Fruit fly (Drosophila melanogaster) whole organism, embryonic: ENCODE data around the gene IntS6.
A peak's percentile ranks its signal among the peaks of the same experiment; 100 is the strongest.

ENCODE experiments used
- Atf6 ChIP-seq: fragments of 200-800 bp; sonication (Bioruptor generic); IDR thresholded peaks from 2 replicates; pipeline ENCODE4 v1.3.6; 2022; ENCODE audit warnings: missing biosample characterization, missing genetic modification characterization
- Awh ChIP-seq: fragments of 200-800 bp; sonication (Bioruptor generic); IDR thresholded peaks from 2 replicates; pipeline ENCODE4, ENCODE4 v1.3.6; 2022; ENCODE audit warnings: missing biosample characterization, missing genetic modification characterization
- B-H1 ChIP-seq: fragments of 200-800 bp; sonication (Bioruptor generic); IDR thresholded peaks from 3 replicates; pipeline ENCODE4 v1.3.6; 2022; ENCODE audit warnings: missing biosample characterization, missing genetic modification characterization
- CG1024 ChIP-seq: fragments of 200-800 bp; sonication (Bioruptor generic); IDR thresholded peaks from 2 replicates; pipeline ENCODE4 v1.3.6; 2022; ENCODE audit warnings: missing biosample characterization, missing genetic modification characterization
- CG10431 ChIP-seq: fragments of 200-800 bp; sonication (Bioruptor generic); optimal IDR thresholded peaks from 3 replicates; lab custom pipeline; 2018; ENCODE audit warnings: missing biosample characterization, mild to moderate bottlenecking, missing genetic modification characterization
- CG10565 ChIP-seq: fragments of 200-800 bp; sonication (Bioruptor generic); optimal IDR thresholded peaks from 3 replicates; lab custom pipeline; 2016; ENCODE audit warnings: missing biosample characterization, mild to moderate bottlenecking, missing genetic modification characterization
- CG10654 ChIP-seq: fragments of 200-800 bp; sonication (Bioruptor generic); optimal IDR thresholded peaks from 2 replicates; lab custom pipeline; 2016; ENCODE audit warnings: missing biosample characterization, missing genetic modification characterization
- CG11456 ChIP-seq: fragments of 200-800 bp; sonication (Bioruptor generic); IDR thresholded peaks from 3 replicates; pipeline ENCODE4 v1.3.6; 2022; ENCODE audit warnings: missing biosample characterization, missing genetic modification characterization
- CG14441 ChIP-seq: fragments of 200-800 bp; sonication (Bioruptor generic); IDR thresholded peaks from 2 replicates; pipeline ENCODE4 v1.3.6; 2022; ENCODE audit warnings: missing biosample characterization, missing genetic modification characterization
- CG14965 ChIP-seq: fragments of 200-800 bp; sonication (Bioruptor generic); optimal IDR thresholded peaks from 2 replicates; lab custom pipeline; 2016; ENCODE audit warnings: missing biosample characterization, missing genetic modification characterization, borderline replicate concordance
- CG15073 ChIP-seq: fragments of 200-800 bp; sonication (Bioruptor generic); optimal IDR thresholded peaks from 2 replicates; lab custom pipeline; 2016; ENCODE audit warnings: missing biosample characterization, missing genetic modification characterization
- CG15601 ChIP-seq: fragments of 200-800 bp; sonication (Bioruptor generic); optimal IDR thresholded peaks from 3 replicates; lab custom pipeline; 2019; ENCODE audit warnings: missing biosample characterization, mild to moderate bottlenecking, missing genetic modification characterization, moderate library complexity
- CG15696 ChIP-seq: fragments of 200-800 bp; sonication (Bioruptor generic); optimal IDR thresholded peaks from 2 replicates; lab custom pipeline; 2019; ENCODE audit warnings: missing biosample characterization, mild to moderate bottlenecking, missing genetic modification characterization, moderate library complexity
- CG17328 ChIP-seq: fragments of 200-800 bp; sonication (Bioruptor generic); IDR thresholded peaks from 2 replicates; pipeline ENCODE4 v1.3.6; 2022; ENCODE audit warnings: missing biosample characterization, missing genetic modification characterization
- CG3163 ChIP-seq: fragments of 200-800 bp; sonication (Bioruptor generic); optimal IDR thresholded peaks from 3 replicates; lab custom pipeline; 2016; ENCODE audit warnings: missing biosample characterization, missing genetic modification characterization
- CG32772 ChIP-seq: fragments of 200-800 bp; sonication (Bioruptor generic); IDR thresholded peaks from 2 replicates; pipeline ENCODE4 v1.3.6; 2022; ENCODE audit warnings: missing biosample characterization, missing genetic modification characterization
- CG3281 ChIP-seq: fragments of 200-800 bp; sonication (Bioruptor generic); optimal IDR thresholded peaks from 3 replicates; lab custom pipeline; 2017; ENCODE audit warnings: missing biosample characterization, mild to moderate bottlenecking, missing genetic modification characterization
- CG7271 ChIP-seq: fragments of 200-800 bp; sonication (Bioruptor generic); optimal IDR thresholded peaks from 2 replicates; lab custom pipeline; 2018; ENCODE audit warnings: missing biosample characterization, mild to moderate bottlenecking, missing genetic modification characterization, moderate library complexity
- CG7556 ChIP-seq: fragments of 200-800 bp; sonication (Bioruptor generic); optimal IDR thresholded peaks from 2 replicates; lab custom pipeline; 2017; ENCODE audit warnings: missing biosample characterization, mild to moderate bottlenecking, missing genetic modification characterization
- CG8765 ChIP-seq: fragments of 200-800 bp; sonication (Bioruptor generic); IDR thresholded peaks from 2 replicates; pipeline ENCODE4 v1.3.6; 2022; ENCODE audit warnings: missing biosample characterization, missing genetic modification characterization
- CrebB ChIP-seq: fragments of 200-800 bp; sonication (Bioruptor generic); optimal IDR thresholded peaks from 3 replicates; lab custom pipeline; 2018; ENCODE audit warnings: missing biosample characterization, mild to moderate bottlenecking, missing genetic modification characterization
- D ChIP-seq, 2 experiments: fragments of 200-800 bp in 1 of 2; fragments of >200 bp in 1 of 2; sonication (Bioruptor generic) in 1 of 2; optimal IDR thresholded peaks; 2 replicates in 1 of 2; 3 replicates in 1 of 2; lab custom pipeline; 2017; ENCODE audit warnings: mild to moderate bottlenecking in 1 of 2, missing biosample characterization in 1 of 2, missing genetic modification characterization in 1 of 2, missing genetic modification reagents in 1 of 2
- Deaf1 ChIP-seq: fragments of 200-800 bp; optimal IDR thresholded peaks from 3 replicates; lab custom pipeline; 2019; ENCODE audit warnings: missing biosample characterization, mild to moderate bottlenecking, missing genetic modification characterization, moderate library complexity
- ERR ChIP-seq: fragments of 200-800 bp; sonication (Bioruptor generic); optimal IDR thresholded peaks from 2 replicates; lab custom pipeline; 2016; ENCODE audit warnings: missing biosample characterization, missing genetic modification characterization
- Ets65A ChIP-seq: fragments of 200-800 bp; sonication (Bioruptor generic); peaks from one replicate; lab custom pipeline; 2016; ENCODE audit warnings: missing biosample characterization, missing genetic modification characterization
- HHEX ChIP-seq: fragments of 200-800 bp; sonication (Bioruptor generic); optimal IDR thresholded peaks from 3 replicates; lab custom pipeline; 2017; ENCODE audit warnings: missing biosample characterization, mild to moderate bottlenecking, missing genetic modification characterization, missing genetic modification reagents
- Hmx ChIP-seq: fragments of 200-800 bp; sonication (Bioruptor generic); optimal IDR thresholded peaks from 2 replicates; lab custom pipeline; 2016; ENCODE audit warnings: missing biosample characterization, missing genetic modification characterization
- Kr ChIP-seq: fragments of 200-800 bp; sonication (Bioruptor generic); optimal IDR thresholded peaks from 2 replicates; lab custom pipeline; 2017; ENCODE audit warnings: missing biosample characterization, mild to moderate bottlenecking, missing genetic modification characterization
- Mrtf ChIP-seq: fragments of 200-800 bp; sonication (Bioruptor generic); IDR thresholded peaks from 3 replicates; pipeline ENCODE4 v1.3.6; 2022; ENCODE audit warnings: missing biosample characterization, missing genetic modification characterization
- NC2α ChIP-seq: fragments of 200-800 bp; sonication (Bioruptor generic); optimal IDR thresholded peaks from 2 replicates; lab custom pipeline; 2016; ENCODE audit warnings: missing biosample characterization, missing genetic modification characterization
- bcd ChIP-seq: fragments of 200-800 bp; sonication (Bioruptor generic); optimal IDR thresholded peaks from 2 replicates; lab custom pipeline; 2017; ENCODE audit warnings: missing biosample characterization, mild to moderate bottlenecking, missing genetic modification characterization
- cas ChIP-seq: fragments of 200-800 bp; sonication (Bioruptor generic); IDR thresholded peaks from 2 replicates; pipeline ENCODE4 v1.3.6; 2022; ENCODE audit warnings: missing biosample characterization, missing genetic modification characterization
- dimm ChIP-seq: fragments of 200-800 bp; sonication (Bioruptor generic); IDR thresholded peaks from 2 replicates; pipeline ENCODE4 v1.3.6; 2022; ENCODE audit warnings: missing biosample characterization, missing genetic modification characterization
- disco-r ChIP-seq: fragments of 200-800 bp; sonication (Bioruptor generic); optimal IDR thresholded peaks from 2 replicates; lab custom pipeline; 2016; ENCODE audit warnings: missing biosample characterization, missing genetic modification characterization
- dmrt99B ChIP-seq: fragments of 200-800 bp; sonication (Bioruptor generic); optimal IDR thresholded peaks from 2 replicates; lab custom pipeline; 2018; ENCODE audit warnings: missing biosample characterization, mild to moderate bottlenecking, missing genetic modification characterization, moderate library complexity
- eve ChIP-seq, 2 experiments: fragments of >200 bp; optimal IDR thresholded peaks; 2 replicates each; lab custom pipeline; 2017; ENCODE audit warnings: missing biosample characterization in 2 of 2, missing genetic modification characterization in 2 of 2
- fd102C ChIP-seq: fragments of 200-800 bp; sonication (Bioruptor generic); optimal IDR thresholded peaks from 2 replicates; lab custom pipeline; 2018; ENCODE audit warnings: missing biosample characterization, mild to moderate bottlenecking, missing genetic modification characterization, moderate library complexity
- gem ChIP-seq: fragments of 200-800 bp; sonication (Bioruptor generic); optimal IDR thresholded peaks from 2 replicates; lab custom pipeline; 2019; ENCODE audit warnings: missing biosample characterization, mild to moderate bottlenecking, missing genetic modification characterization, moderate library complexity
- gro ChIP-seq: fragments of 200-800 bp; sonication (Bioruptor generic); optimal IDR thresholded peaks from 2 replicates; lab custom pipeline; 2016; ENCODE audit warnings: missing biosample characterization, missing genetic modification characterization
- jigr1 ChIP-seq: fragments of 200-800 bp; sonication (Bioruptor generic); IDR thresholded peaks from 3 replicates; pipeline ENCODE4 v1.3.6; 2022; ENCODE audit warnings: missing biosample characterization, missing genetic modification characterization
- maf-S ChIP-seq: fragments of 200-800 bp; sonication (Bioruptor generic); optimal IDR thresholded peaks from 2 replicates; lab custom pipeline; 2016; ENCODE audit warnings: missing biosample characterization, missing genetic modification characterization
- p53 ChIP-seq: fragments of 200-800 bp; sonication (Bioruptor generic); optimal IDR thresholded peaks from 2 replicates; lab custom pipeline; 2016; ENCODE audit warnings: missing biosample characterization, missing genetic modification characterization
- pnt ChIP-seq: fragments of 200-800 bp; sonication (Bioruptor generic); optimal IDR thresholded peaks from 3 replicates; lab custom pipeline; 2016; ENCODE audit warnings: missing biosample characterization, missing genetic modification characterization
- pzg ChIP-seq: fragments of 200-800 bp; sonication (Bioruptor generic); optimal IDR thresholded peaks from 3 replicates; lab custom pipeline; 2018; ENCODE audit warnings: missing biosample characterization, mild to moderate bottlenecking, missing genetic modification characterization, moderate library complexity
- repo ChIP-seq: fragments of 200-800 bp; sonication (Bioruptor generic); optimal IDR thresholded peaks from 2 replicates; lab custom pipeline; 2016; ENCODE audit warnings: missing biosample characterization, missing genetic modification characterization
- ro ChIP-seq: fragments of 200-800 bp; sonication (Bioruptor generic); IDR thresholded peaks from 2 replicates; pipeline ENCODE4 v1.3.6; 2022; ENCODE audit warnings: missing biosample characterization, missing genetic modification characterization
- salm ChIP-seq: fragments of 200-800 bp; sonication (Bioruptor generic); optimal IDR thresholded peaks from 2 replicates; lab custom pipeline; 2018; ENCODE audit warnings: missing biosample characterization, mild to moderate bottlenecking, missing genetic modification characterization
- stc ChIP-seq: fragments of 200-800 bp; sonication (Bioruptor generic); IDR thresholded peaks from 2 replicates; pipeline ENCODE4 v1.3.6; 2022; ENCODE audit warnings: missing biosample characterization, missing genetic modification characterization
- trem ChIP-seq: fragments of 200-800 bp; optimal IDR thresholded peaks from 3 replicates; lab custom pipeline; 2019; ENCODE audit warnings: missing biosample characterization, mild to moderate bottlenecking, missing genetic modification characterization, moderate library complexity
- tx ChIP-seq: fragments of 200-800 bp; sonication (Bioruptor generic); optimal IDR thresholded peaks from 2 replicates; lab custom pipeline; 2016; ENCODE audit warnings: missing biosample characterization, missing genetic modification characterization
- vfl ChIP-seq: fragments of 200-800 bp; sonication (Bioruptor generic); optimal IDR thresholded peaks from 2 replicates; lab custom pipeline; 2016; ENCODE audit warnings: missing biosample characterization, missing genetic modification characterization
- wor ChIP-seq: fragments of 200-800 bp; sonication (Bioruptor generic); IDR thresholded peaks from 2 replicates; pipeline ENCODE4 v1.3.6; 2022; ENCODE audit warnings: missing biosample characterization, missing genetic modification characterization

Gene IntS6

DNA sequence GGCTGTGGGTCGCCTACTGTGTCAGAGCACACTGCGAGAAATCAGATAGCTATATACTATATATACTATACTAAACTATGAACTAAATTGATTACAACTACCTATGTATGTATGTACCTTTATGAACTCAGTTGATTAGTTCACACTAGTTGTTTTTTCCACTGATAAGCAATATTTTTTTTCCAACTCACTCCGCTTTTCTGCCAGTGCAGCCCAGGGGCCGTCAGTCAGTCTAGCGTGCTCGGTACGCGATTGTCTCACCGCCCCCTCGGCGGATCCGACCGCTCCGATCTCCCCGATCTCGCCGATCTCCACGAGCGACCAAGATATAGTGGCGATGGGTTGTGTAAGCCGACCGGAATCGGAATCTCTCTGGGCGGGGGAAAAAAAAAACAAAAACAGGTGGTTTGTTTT, 41.1 kb downstream of the IntS6 start (continued):
- TF ChIP-seq ERR (GFP tag; lab: Kevin White, UChicago) = no peak
- TF ChIP-seq Hmx (GFP tag; lab: Kevin White, UChicago) = peak; percentile 41
- peak; percentile 88 for TF ChIP-seq CG3281 (GFP tag; lab: Kevin White, UChicago)
- peak; percentile 81 for TF ChIP-seq gro (GFP tag; lab: Kevin White, UChicago)
- TF ChIP-seq CG7271 (tag; lab: Kevin White, UChicago) = peak; percentile 2
- peak; percentile 30 for TF ChIP-seq disco-r
- TF ChIP-seq B-H1 (GFP tag; lab: Robert Waterston, UW) = peak; percentile 89
- peak; percentile 47 for TF ChIP-seq CG8765
- TF ChIP-seq CG10565 = no peak
- peak; percentile 71 for TF ChIP-seq pnt (GFP tag; lab: Kevin White, UChicago)
- TF ChIP-seq CG10431 (GFP tag; lab: Kevin White, UChicago) = no peak
- peak; percentile 42 for TF ChIP-seq maf-S (GFP tag; lab: Kevin White, UChicago)
- no peak for TF ChIP-seq CG14965
- TF ChIP-seq CG15073 (GFP tag; lab: Kevin White, UChicago) = no peak
- no peak for TF ChIP-seq Kr (GFP tag; lab: Kevin White, UChicago)
- peak; percentile 71 for TF ChIP-seq salm (tag; lab: Kevin White, UChicago)
- TF ChIP-seq ro (GFP tag; lab: Robert Waterston, UW) = peak; percentile 80
- peak; percentile 92 for TF ChIP-seq CG11456 (GFP tag; lab: Robert Waterston, UW)
- peak; percentile 90 for TF ChIP-seq CG32772 (GFP tag; lab: Robert Waterston, UW)
- no peak for TF ChIP-seq D (optimal IDR thresholded peaks at IDR 0.05; lab: Kevin White, UChicago)
- TF ChIP-seq D (GFP tag; optimal IDR thresholded peaks at IDR 0.05; lab: Kevin White, UChicago) = peak; percentile 70
- peak; percentile 88 for TF ChIP-seq stc (GFP tag; lab: Robert Waterston, UW)
- peak; percentile 63; the same call in 1 of the 2 replicates for TF ChIP-seq dimm (GFP tag; lab: Robert Waterston, UW)
- peak; percentile 69 for TF ChIP-seq wor (GFP tag; lab: Robert Waterston, UW)
- TF ChIP-seq bcd (GFP tag; lab: Kevin White, UChicago) = peak; percentile 89
- TF ChIP-seq Atf6 (GFP tag; lab: Robert Waterston, UW) = peak; percentile 92
- peak; percentile 95 for TF ChIP-seq CG14441
- peak; percentile 28 for TF ChIP-seq vfl (GFP tag; lab: Kevin White, UChicago)
- no peak for TF ChIP-seq CG15601 (tag; lab: Kevin White, UChicago)
- no peak for TF ChIP-seq NC2α (GFP tag; lab: Kevin White, UChicago)
- peak; percentile 44 for TF ChIP-seq CG15696 (tag; lab: Kevin White, UChicago)
- TF ChIP-seq p53 (GFP tag; lab: Kevin White, UChicago) = peak; percentile 26
- peak; percentile 71 for TF ChIP-seq CG10654 (GFP tag; lab: Kevin White, UChicago)
- TF ChIP-seq cas (GFP tag; lab: Robert Waterston, UW) = peak; percentile 84
- TF ChIP-seq CrebB (tag; lab: Kevin White, UChicago) = peak; percentile 63
- TF ChIP-seq CG17328 = peak; percentile 77
- peak; percentile 42 for TF ChIP-seq repo
- peak; percentile 93 for TF ChIP-seq Awh
- TF ChIP-seq fd102C = no peak
- TF ChIP-seq HHEX (GFP tag; lab: Kevin White, UChicago) = peak; percentile 87
- peak; percentile 84 for TF ChIP-seq Ets65A
- no peak for TF ChIP-seq eve (GFP tag; optimal IDR thresholded peaks at IDR 0.05; lab: Kevin White, UChicago)
- TF ChIP-seq pzg (GFP tag; lab: Kevin White, UChicago) = peak; percentile 5
- peak; percentile 91 for TF ChIP-seq gem
- peak; percentile 46 for TF ChIP-seq tx
- TF ChIP-seq CG7556 (GFP tag; lab: Kevin White, UChicago) = peak; percentile 81
- TF ChIP-seq CG3163 (GFP tag; lab: Kevin White, UChicago) = no peak
- peak; percentile 22 for TF ChIP-seq trem (tag; lab: Kevin White, UChicago)
- peak; percentile 89 for TF ChIP-seq dmrt99B (tag; lab: Kevin White, UChicago)
- peak; percentile 82 for TF ChIP-seq Deaf1
- TF ChIP-seq jigr1 (GFP tag; lab: Robert Waterston, UW) = peak; percentile 57; the same call in 1 of the 3 replicates
- peak; percentile 77 for TF ChIP-seq CG1024
- peak; percentile 86 for TF ChIP-seq Mrtf
